Fruit fly (Drosophila melanogaster): ENCODE measurements around the gene IntS12.

Gene IntS12

DNA sequence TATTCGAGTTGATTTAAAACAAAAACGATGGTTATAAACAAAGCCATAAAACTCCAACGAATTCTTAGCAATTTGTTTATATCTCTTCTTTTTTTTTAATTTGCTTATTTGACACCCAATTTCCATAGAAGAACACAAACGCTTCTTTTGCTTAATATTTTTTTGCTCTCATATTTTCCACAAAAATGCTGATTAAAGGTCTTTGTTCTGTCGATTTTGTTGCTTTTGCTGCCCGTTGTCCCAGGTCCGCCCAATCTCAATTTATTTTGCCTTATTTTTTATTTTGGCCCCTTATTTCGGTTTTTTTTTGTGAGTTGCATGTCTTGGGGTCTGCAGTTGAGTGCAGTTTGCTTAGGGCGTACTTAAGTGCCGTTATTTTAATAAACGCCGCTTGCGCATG lies 42.9 kb downstream of the IntS12 start:
- no peak for TF ChIP-seq CTCF (optimal IDR thresholded peaks at IDR 0.05)
- TF ChIP-seq CG8478 (optimal IDR thresholded peaks at IDR 0.05), result no peak

DNA sequence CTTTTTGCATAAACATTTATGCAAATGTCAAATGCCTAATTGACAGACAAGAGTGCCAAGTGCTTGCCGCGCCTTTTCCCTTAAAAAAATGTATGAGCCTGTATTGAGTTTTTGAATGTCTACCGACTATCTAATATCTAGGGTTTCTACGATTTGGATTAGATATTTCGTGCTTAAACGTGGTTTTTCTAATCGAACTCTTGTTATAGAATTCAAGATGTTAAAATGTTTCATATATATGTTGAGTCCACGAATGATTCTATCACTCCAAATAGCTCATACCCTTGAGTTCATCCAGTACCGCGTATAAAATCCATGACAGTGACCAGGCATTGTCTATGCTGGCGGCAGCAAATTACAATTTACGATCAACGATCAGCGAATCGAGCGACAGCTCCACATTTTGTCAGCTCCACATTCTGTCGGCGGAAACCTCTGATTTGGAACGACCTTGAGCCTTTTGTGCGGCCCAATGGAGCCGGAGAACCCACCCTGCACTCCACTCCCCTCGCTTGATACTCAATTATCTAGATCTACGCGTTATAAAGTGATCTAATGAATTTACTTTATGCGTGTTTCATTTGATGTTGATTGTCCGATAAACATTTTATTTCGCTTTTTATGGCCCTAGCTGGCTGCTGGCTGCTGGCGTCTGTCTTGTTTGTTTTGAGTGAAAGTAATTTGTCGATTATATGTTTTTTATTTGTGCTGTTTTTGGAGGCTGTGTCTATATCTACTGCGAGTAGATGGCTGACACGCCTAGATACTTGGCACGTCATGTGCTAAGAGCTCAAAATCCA lies 43.7 kb downstream of the IntS12 start:
- no peak for TF ChIP-seq CTCF (optimal IDR thresholded peaks at IDR 0.05)
- no peak for TF ChIP-seq CG8478 (optimal IDR thresholded peaks at IDR 0.05)

DNA sequence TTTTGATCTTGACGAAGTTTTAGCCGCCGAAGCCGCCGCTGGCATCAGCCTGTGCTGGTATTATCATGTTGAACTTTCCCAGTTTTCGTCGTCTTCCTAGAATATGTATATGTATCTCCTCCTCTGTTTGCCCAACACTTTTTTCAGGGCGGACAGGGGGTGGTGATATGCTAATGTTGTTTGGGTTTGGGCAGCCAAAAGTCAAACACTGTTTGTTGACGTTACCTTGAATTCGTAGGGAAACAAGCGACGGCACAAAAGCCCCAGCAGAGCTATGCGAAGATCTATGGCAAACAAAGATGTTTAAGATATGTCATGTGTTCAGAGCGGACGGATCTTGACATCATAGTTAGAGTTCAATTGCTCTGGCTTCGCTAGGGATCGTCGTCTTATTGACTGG lies 45.6 kb downstream of the IntS12 start:
- TF ChIP-seq CTCF (optimal IDR thresholded peaks at IDR 0.05), result no peak
- no peak for TF ChIP-seq CG8478 (optimal IDR thresholded peaks at IDR 0.05)

DNA sequence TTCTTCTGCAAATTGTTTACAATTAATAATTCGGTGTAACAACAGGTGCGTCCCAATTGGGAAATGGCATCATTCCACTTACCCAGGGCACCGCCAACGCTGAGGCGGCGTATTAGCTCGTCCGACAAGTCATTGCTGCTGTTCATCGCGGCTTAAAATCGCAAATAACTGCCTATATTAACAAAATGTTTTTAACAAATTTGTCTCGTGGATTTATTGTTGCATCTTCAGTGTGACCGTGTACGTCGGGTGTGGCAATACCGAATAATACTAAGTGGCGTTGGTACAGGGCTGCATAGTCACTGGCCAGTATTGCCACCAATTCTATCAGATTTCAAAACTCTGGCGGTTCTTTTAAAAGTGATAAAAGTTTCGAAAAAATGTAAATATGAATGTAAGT lies 49.4 kb downstream of the IntS12 start, which contains the start of gene Ets97D:
TSS of gene Ets97D (minus strand) at position 272 of the 400 bp plus-strand sequence.
- TF ChIP-seq CTCF (optimal IDR thresholded peaks at IDR 0.05) (peak in 1 of 2 experiments; percentile 26), CG8478 (optimal IDR thresholded peaks at IDR 0.05) (no peak)

Measured in S2 (cell line).